Fruit fly (Drosophila melanogaster): Measurements from ENCODE around the gene Ptpa.
"Not testable (repeated sequence)": the region's sequence is repeated elsewhere in the genome, so short reads cannot be mapped to it uniquely, and the experiment has no call there.

Gene Ptpa

dm6 chr2L:3369822-3370221, 7.0 kb upstream of the Ptpa start:
- TF ChIP-seq insv (optimal IDR thresholded peaks at IDR 0.05) (no peak), h (optimal IDR thresholded peaks at IDR 0.05) (no peak), Sin3A (optimal IDR thresholded peaks at IDR 0.05) (no peak), Myc (optimal IDR thresholded peaks at IDR 0.05) (no peak), psq (optimal IDR thresholded peaks at IDR 0.05) (no peak), ttk (optimal IDR thresholded peaks at IDR 0.05) (no peak)

- TF ChIP-seq h (optimal IDR thresholded peaks at IDR 0.05), result no peak
- TF ChIP-seq psq (optimal IDR thresholded peaks at IDR 0.05), result no peak
- TF ChIP-seq insv (optimal IDR thresholded peaks at IDR 0.05), result no peak
- no peak for TF ChIP-seq ttk (optimal IDR thresholded peaks at IDR 0.05)
- TF ChIP-seq Sin3A (optimal IDR thresholded peaks at IDR 0.05), result no peak
- TF ChIP-seq Myc (optimal IDR thresholded peaks at IDR 0.05), result no peak
Measured at dm6 chr2L:3370920-3371319, 5.9 kb upstream of the Ptpa start.

- TF ChIP-seq ttk (optimal IDR thresholded peaks at IDR 0.05) (no peak), Sin3A (optimal IDR thresholded peaks at IDR 0.05) (no peak), psq (optimal IDR thresholded peaks at IDR 0.05) (no peak), Myc (optimal IDR thresholded peaks at IDR 0.05) (no peak), h (optimal IDR thresholded peaks at IDR 0.05) (no peak), insv (optimal IDR thresholded peaks at IDR 0.05) (no peak)
Measured at dm6 chr2L:3371340-3371739, 5.5 kb upstream of the Ptpa start.

dm6 chr2L:3371776-3372383, 4.9 kb upstream of the Ptpa start:
- TF ChIP-seq Sin3A (optimal IDR thresholded peaks at IDR 0.05) (no peak), ttk (optimal IDR thresholded peaks at IDR 0.05) (no peak), psq (optimal IDR thresholded peaks at IDR 0.05) (no peak), h (optimal IDR thresholded peaks at IDR 0.05) (no peak), insv (optimal IDR thresholded peaks at IDR 0.05) (no peak), Myc (optimal IDR thresholded peaks at IDR 0.05) (no peak)

dm6 chr2L:3372483-3372929, 4.3 kb upstream of the Ptpa start:
- TF ChIP-seq Myc (optimal IDR thresholded peaks at IDR 0.05) (no peak), psq (optimal IDR thresholded peaks at IDR 0.05) (no peak)

dm6 chr2L:3373242-3373641, 3.6 kb upstream of the Ptpa start, which contains the start of gene GramD1B:
Gene GramD1B, minus strand, starts transcription at chr2L:3373372.
- TF ChIP-seq Myc (optimal IDR thresholded peaks at IDR 0.05), result no peak
- no peak for TF ChIP-seq Sin3A (optimal IDR thresholded peaks at IDR 0.05)
- no peak for TF ChIP-seq h (optimal IDR thresholded peaks at IDR 0.05)
- no peak for TF ChIP-seq ttk (optimal IDR thresholded peaks at IDR 0.05)

dm6 chr2L:3375611-3376010, 1.2 kb upstream of the Ptpa start, which contains the start of gene CG15412:
Gene CG15412, minus strand, starts transcription at chr2L:3375711.
- TF ChIP-seq insv (optimal IDR thresholded peaks at IDR 0.05) (no peak), ttk (optimal IDR thresholded peaks at IDR 0.05) (no peak), Myc (optimal IDR thresholded peaks at IDR 0.05) (no peak), h (optimal IDR thresholded peaks at IDR 0.05) (no peak), psq (optimal IDR thresholded peaks at IDR 0.05) (no peak), Sin3A (optimal IDR thresholded peaks at IDR 0.05) (no peak)

dm6 chr2L:3387643-3388042, 10.8 kb downstream of the Ptpa start, which contains the start of gene Sfp23F:
Gene Sfp23F, minus strand, starts transcription at chr2L:3387743.
- TF ChIP-seq insv (optimal IDR thresholded peaks at IDR 0.05) (no peak), psq (optimal IDR thresholded peaks at IDR 0.05) (no peak), ttk (optimal IDR thresholded peaks at IDR 0.05) (no peak), Sin3A (optimal IDR thresholded peaks at IDR 0.05) (no peak), Myc (optimal IDR thresholded peaks at IDR 0.05) (no peak), h (optimal IDR thresholded peaks at IDR 0.05) (no peak)

- TF ChIP-seq h, Sin3A, Myc (optimal IDR thresholded peaks at IDR 0.05): not testable (repeated sequence)
Measured at dm6 chr2L:3388396-3388795, 11.6 kb downstream of the Ptpa start, which contains the start of gene CG42460. Gene CG42460, minus strand, starts transcription at chr2L:3388496.

- TF ChIP-seq Myc (optimal IDR thresholded peaks at IDR 0.05), result no peak
- TF ChIP-seq psq (optimal IDR thresholded peaks at IDR 0.05), result no peak
- no peak for TF ChIP-seq h (optimal IDR thresholded peaks at IDR 0.05)
- no peak for TF ChIP-seq Sin3A (optimal IDR thresholded peaks at IDR 0.05)
- TF ChIP-seq ttk (optimal IDR thresholded peaks at IDR 0.05), result no peak
- no peak for TF ChIP-seq insv (optimal IDR thresholded peaks at IDR 0.05)
Measured at dm6 chr2L:3397594-3398073, 20.8 kb downstream of the Ptpa start, which contains the start of gene CG34175. Gene CG34175, plus strand, starts transcription at chr2L:3398023.

- TF ChIP-seq h (optimal IDR thresholded peaks at IDR 0.05), result no peak
- TF ChIP-seq psq (optimal IDR thresholded peaks at IDR 0.05), result no peak
- no peak for TF ChIP-seq Sin3A (optimal IDR thresholded peaks at IDR 0.05)
- TF ChIP-seq insv (optimal IDR thresholded peaks at IDR 0.05), result no peak
- TF ChIP-seq ttk (optimal IDR thresholded peaks at IDR 0.05), result no peak
- no peak for TF ChIP-seq Myc (optimal IDR thresholded peaks at IDR 0.05)
Measured at dm6 chr2L:3407722-3408121, 30.9 kb downstream of the Ptpa start.

dm6 chr2L:3410260-3410659, 33.5 kb downstream of the Ptpa start, which contains the start of gene CG8840:
Gene CG8840, plus strand, starts transcription at chr2L:3410560.
- TF ChIP-seq h (optimal IDR thresholded peaks at IDR 0.05) (no peak), Sin3A (optimal IDR thresholded peaks at IDR 0.05) (no peak), insv (optimal IDR thresholded peaks at IDR 0.05) (no peak), Myc (optimal IDR thresholded peaks at IDR 0.05) (no peak), psq (optimal IDR thresholded peaks at IDR 0.05) (no peak), ttk (optimal IDR thresholded peaks at IDR 0.05) (no peak)
